Worm (Caenorhabditis elegans) whole organism, L2 larva: Measurements from ENCODE around the gene F17H10.1.

ENCODE experiments used
- C34F6.9 ChIP-seq: fragments of 150-350 bp; optimal IDR thresholded peaks from 2 replicates; lab custom pipeline; 2014; ENCODE audit warnings: missing biosample characterization, missing genetic modification characterization
- ZK546.5 ChIP-seq: sonication (generic microtip); optimal IDR thresholded peaks from 2 replicates; lab custom pipeline; 2017; ENCODE audit warnings: missing biosample characterization, missing genetic modification characterization
- aly-2 ChIP-seq: fragments of 150-350 bp; optimal IDR thresholded peaks from 2 replicates; lab custom pipeline; 2014; ENCODE audit warnings: missing biosample characterization, missing genetic modification characterization
- blmp-1 ChIP-seq: sonication (generic microtip); optimal IDR thresholded peaks from 2 replicates; lab custom pipeline; 2017; ENCODE audit warnings: missing genetic modification characterization, mild to moderate bottlenecking, missing compliant biosample characterization, antibody characterized with exemption, moderate library complexity; ENCODE audit not compliant: insufficient read depth
- ceh-16 ChIP-seq: fragments of 150-350 bp; optimal IDR thresholded peaks from 2 replicates; lab custom pipeline; 2014; ENCODE audit warnings: missing biosample characterization, missing genetic modification characterization
- ceh-82 ChIP-seq: fragments of 150-350 bp; optimal IDR thresholded peaks from 2 replicates; lab custom pipeline; 2014; ENCODE audit warnings: missing biosample characterization, missing genetic modification characterization
- crh-2 ChIP-seq: sonication (generic microtip); optimal IDR thresholded peaks from 2 replicates; lab custom pipeline; 2017; ENCODE audit warnings: missing biosample characterization, missing genetic modification characterization
- dmd-4 ChIP-seq: sonication (generic microtip); optimal IDR thresholded peaks from 2 replicates; lab custom pipeline; 2017; ENCODE audit warnings: missing biosample characterization, missing genetic modification characterization
- egl-27 ChIP-seq: sonication (generic microtip); optimal IDR thresholded peaks from 3 replicates; lab custom pipeline; 2017; ENCODE audit warnings: missing biosample characterization, missing genetic modification reagents, missing genetic modification characterization
- elt-1 ChIP-seq: fragments of 150-350 bp; optimal IDR thresholded peaks from 2 replicates; lab custom pipeline; 2014; ENCODE audit warnings: missing biosample characterization, missing genetic modification characterization
- elt-3 ChIP-seq: sonication (generic microtip); optimal IDR thresholded peaks from 2 replicates; lab custom pipeline; 2017; ENCODE audit warnings: missing biosample characterization, missing genetic modification characterization
- fos-1 ChIP-seq: fragments of 150-350 bp; optimal IDR thresholded peaks from 2 replicates; lab custom pipeline; 2014; ENCODE audit warnings: missing biosample characterization, missing genetic modification characterization
- lin-11 ChIP-seq: fragments of 150-350 bp; sonication (generic microtip); optimal IDR thresholded peaks from 2 replicates; lab custom pipeline; 2014; ENCODE audit warnings: missing biosample characterization, missing genetic modification characterization, inconsistent platforms, mixed read lengths
- lin-13 ChIP-seq: fragments of 150-350 bp; optimal IDR thresholded peaks from 2 replicates; lab custom pipeline; 2014; ENCODE audit warnings: missing biosample characterization, missing genetic modification reagents, missing genetic modification characterization
- lin-39 ChIP-seq: fragments of 150-350 bp; optimal IDR thresholded peaks from 2 replicates; lab custom pipeline; 2014; ENCODE audit warnings: missing biosample characterization, missing genetic modification reagents, missing genetic modification characterization
- lsy-2 ChIP-seq, 2 experiments: fragments of 150-350 bp in 1 of 2; sonication (generic microtip) in 1 of 2; optimal IDR thresholded peaks; 2 replicates each; lab custom pipeline; 2014 to 2017; ENCODE audit warnings: missing biosample characterization in 2 of 2, missing genetic modification characterization in 2 of 2
- mab-5 ChIP-seq: fragments of 150-350 bp; optimal IDR thresholded peaks from 2 replicates; lab custom pipeline; 2014; ENCODE audit warnings: missing biosample characterization, missing genetic modification characterization
- mbf-1 ChIP-seq: sonication (generic microtip); optimal IDR thresholded peaks from 2 replicates; lab custom pipeline; 2017; ENCODE audit warnings: missing biosample characterization, missing genetic modification characterization
- mdl-1 ChIP-seq, 2 experiments: fragments of 150-350 bp in 1 of 2; sonication (generic microtip) in 1 of 2; optimal IDR thresholded peaks; 2 replicates each; lab custom pipeline; 2017; ENCODE audit warnings: missing biosample characterization in 2 of 2, missing genetic modification characterization in 2 of 2
- nhr-10 ChIP-seq: sonication (generic microtip); optimal IDR thresholded peaks from 2 replicates; lab custom pipeline; 2017; ENCODE audit warnings: missing biosample characterization, missing genetic modification characterization
- nhr-11 ChIP-seq: fragments of 150-350 bp; optimal IDR thresholded peaks from 2 replicates; lab custom pipeline; 2014; ENCODE audit warnings: missing biosample characterization, missing genetic modification characterization
- nhr-12 ChIP-seq: fragments of 150-350 bp; optimal IDR thresholded peaks from 2 replicates; lab custom pipeline; 2014; ENCODE audit warnings: missing biosample characterization, missing genetic modification characterization
- nhr-21 ChIP-seq: fragments of 150-350 bp; optimal IDR thresholded peaks from 2 replicates; lab custom pipeline; 2014; ENCODE audit warnings: missing biosample characterization, missing genetic modification characterization
- nhr-23 ChIP-seq: fragments of 150-350 bp; optimal IDR thresholded peaks from 2 replicates; lab custom pipeline; 2014; ENCODE audit warnings: missing biosample characterization, missing genetic modification reagents, missing genetic modification characterization
- nhr-237 ChIP-seq: fragments of 150-350 bp; optimal IDR thresholded peaks from 2 replicates; lab custom pipeline; 2014; ENCODE audit warnings: missing biosample characterization, missing genetic modification characterization
- nhr-6 ChIP-seq: fragments of 150-350 bp; optimal IDR thresholded peaks from 2 replicates; lab custom pipeline; 2014; ENCODE audit warnings: missing biosample characterization, missing genetic modification characterization
- nhr-77 ChIP-seq: fragments of 150-350 bp; optimal IDR thresholded peaks from 2 replicates; lab custom pipeline; 2014; ENCODE audit warnings: missing biosample characterization, missing genetic modification characterization
- peb-1 ChIP-seq: fragments of 150-350 bp; optimal IDR thresholded peaks from 2 replicates; lab custom pipeline; 2014; ENCODE audit warnings: missing biosample characterization, missing genetic modification characterization
- sem-4 ChIP-seq: fragments of 150-350 bp; optimal IDR thresholded peaks from 2 replicates; lab custom pipeline; 2014; ENCODE audit warnings: missing biosample characterization, missing genetic modification reagents, missing genetic modification characterization
- sma-9 ChIP-seq, 2 experiments: fragments of 150-350 bp in 1 of 2; sonication (generic microtip) in 1 of 2; optimal IDR thresholded peaks; 2 replicates each; lab custom pipeline; 2014 to 2016; ENCODE audit warnings: missing genetic modification characterization in 2 of 2, mild to moderate bottlenecking in 1 of 2, missing biosample characterization in 1 of 2, missing compliant biosample characterization in 1 of 2, missing genetic modification reagents in 1 of 2, moderate library complexity in 1 of 2
- snpc-4 ChIP-seq: fragments of 150-350 bp; optimal IDR thresholded peaks from 2 replicates; lab custom pipeline; 2014; ENCODE audit warnings: missing biosample characterization, missing genetic modification characterization
- unc-39 ChIP-seq: fragments of 150-350 bp; optimal IDR thresholded peaks from 2 replicates; lab custom pipeline; 2014; ENCODE audit warnings: missing biosample characterization, missing genetic modification characterization
- unc-55 ChIP-seq: fragments of 150-350 bp; sonication (generic microtip); optimal IDR thresholded peaks from 3 replicates; lab custom pipeline; 2014; ENCODE audit warnings: missing biosample characterization, missing genetic modification reagents, missing genetic modification characterization
- unc-62 ChIP-seq: fragments of 150-350 bp; optimal IDR thresholded peaks from 2 replicates; lab custom pipeline; 2014; ENCODE audit warnings: missing biosample characterization, missing genetic modification reagents, missing genetic modification characterization
- zag-1 ChIP-seq: fragments of 150-350 bp; optimal IDR thresholded peaks from 2 replicates; lab custom pipeline; 2014; ENCODE audit warnings: missing biosample characterization, missing genetic modification characterization
- ztf-11 ChIP-seq: sonication (generic microtip); optimal IDR thresholded peaks from 2 replicates; lab custom pipeline; 2017; ENCODE audit warnings: missing biosample characterization, missing genetic modification characterization

The F17H10.1 gene

ce11 chrX:13061366-13061765 lies 43.7 kb upstream of the F17H10.1 start:
- no peak for TF ChIP-seq dmd-4 (tag; lab: Kevin White, UChicago)
- no peak for TF ChIP-seq lin-39 (tag; lab: Kevin White, UChicago)
- no peak for TF ChIP-seq mdl-1 (tag; optimal IDR thresholded peaks at IDR 0.05; lab: Kevin White, UChicago)
- no peak for TF ChIP-seq sem-4 (tag; lab: Kevin White, UChicago)
- no peak for TF ChIP-seq nhr-12 (tag; lab: Kevin White, UChicago)
- TF ChIP-seq zag-1 = peak; percentile 13
- peak; percentile 3 for TF ChIP-seq sma-9 (GFP tag; optimal IDR thresholded peaks at IDR 0.05; lab: Kevin White, UChicago)
- no peak for TF ChIP-seq sma-9 (tag; optimal IDR thresholded peaks at IDR 0.05; lab: Kevin White, UChicago)

- TF ChIP-seq fos-1 (tag; lab: Kevin White, UChicago) (peak; percentile 58), zag-1 (no peak), aly-2 (no peak)
Observed at ce11 chrX:13062934-13063585, 42.0 kb upstream of the F17H10.1 start, which contains the start of gene K03A11.5. TSS of gene K03A11.5 (plus strand) at chrX:13063535.

- TF ChIP-seq elt-1 (tag; lab: Kevin White, UChicago) (no peak), sem-4 (tag; lab: Kevin White, UChicago) (no peak), ceh-16 (tag; lab: Kevin White, UChicago) (no peak), snpc-4 (tag; lab: Kevin White, UChicago) (no peak), ZK546.5 (tag; lab: Kevin White, UChicago) (no peak), nhr-23 (tag; lab: Kevin White, UChicago) (no peak), egl-27 (tag; lab: Kevin White, UChicago) (no peak), lin-11 (tag; lab: Kevin White, UChicago) (no peak), ceh-82 (tag; lab: Kevin White, UChicago) (no peak), fos-1 (tag; lab: Kevin White, UChicago) (no peak), zag-1 (no peak), nhr-6 (tag; lab: Kevin White, UChicago) (no peak)
Observed at ce11 chrX:13071120-13071519, 33.9 kb upstream of the F17H10.1 start, which contains the start of gene cpx-2. TSS of gene cpx-2 (minus strand) at chrX:13071220.

- no peak for TF ChIP-seq nhr-77 (tag; lab: Kevin White, UChicago)
- TF ChIP-seq mdl-1 (tag; optimal IDR thresholded peaks at IDR 0.05; lab: Kevin White, UChicago) = no peak
- no peak for TF ChIP-seq lin-13 (GFP tag; lab: Kevin White, UChicago)
- no peak for TF ChIP-seq nhr-11 (tag; lab: Kevin White, UChicago)
- TF ChIP-seq C34F6.9 = no peak
- no peak for TF ChIP-seq aly-2
- TF ChIP-seq blmp-1 (tag; lab: Kevin White, UChicago) = no peak
- no peak for TF ChIP-seq crh-2 (tag; lab: Kevin White, UChicago)
- no peak for TF ChIP-seq nhr-21 (tag; lab: Kevin White, UChicago)
- TF ChIP-seq nhr-237 (tag; lab: Kevin White, UChicago) = no peak
- no peak for TF ChIP-seq snpc-4 (tag; lab: Kevin White, UChicago)
- TF ChIP-seq ceh-82 (tag; lab: Kevin White, UChicago) = no peak
- TF ChIP-seq peb-1 = no peak
- no peak for TF ChIP-seq elt-3 (tag; lab: Kevin White, UChicago)
Observed at ce11 chrX:13074373-13074772, 30.7 kb upstream of the F17H10.1 start, which contains the start of gene ceh-28. TSS of gene ceh-28 (plus strand) at chrX:13074673.

ce11 chrX:13077872-13078271 lies 27.2 kb upstream of the F17H10.1 start, which contains the start of gene K03A11.4:
TSS of gene K03A11.4 (plus strand) at chrX:13078172.
- no peak for TF ChIP-seq ceh-82 (tag; lab: Kevin White, UChicago)
- TF ChIP-seq ceh-16 (tag; lab: Kevin White, UChicago) = no peak
- no peak for TF ChIP-seq unc-39 (tag; lab: Kevin White, UChicago)
- no peak for TF ChIP-seq unc-55 (GFP tag; lab: Kevin White, UChicago)

ce11 chrX:13082326-13082725 lies 22.7 kb upstream of the F17H10.1 start, which contains the start of gene str-10:
TSS of gene str-10 (plus strand) at chrX:13082626.
- no peak for TF ChIP-seq lsy-2 (tag; optimal IDR thresholded peaks at IDR 0.05; lab: Kevin White, UChicago)
- no peak for TF ChIP-seq sem-4 (tag; lab: Kevin White, UChicago)
- no peak for TF ChIP-seq unc-39 (tag; lab: Kevin White, UChicago)
- no peak for TF ChIP-seq nhr-6 (tag; lab: Kevin White, UChicago)
- TF ChIP-seq ztf-11 (tag; lab: Kevin White, UChicago) = no peak
- TF ChIP-seq mbf-1 (tag; lab: Kevin White, UChicago) = no peak
- TF ChIP-seq elt-3 (tag; lab: Kevin White, UChicago) = no peak
- TF ChIP-seq unc-55 (GFP tag; lab: Kevin White, UChicago) = no peak
- no peak for TF ChIP-seq mab-5 (tag; lab: Kevin White, UChicago)
- TF ChIP-seq unc-62 = no peak
- TF ChIP-seq zag-1 = no peak
- TF ChIP-seq nhr-10 (tag; lab: Kevin White, UChicago) = no peak
- no peak for TF ChIP-seq sma-9 (GFP tag; optimal IDR thresholded peaks at IDR 0.05; lab: Kevin White, UChicago)
- TF ChIP-seq sma-9 (tag; optimal IDR thresholded peaks at IDR 0.05; lab: Kevin White, UChicago) = no peak
- no peak for TF ChIP-seq aly-2
- no peak for TF ChIP-seq nhr-11 (tag; lab: Kevin White, UChicago)
- TF ChIP-seq nhr-237 (tag; lab: Kevin White, UChicago) = no peak
- no peak for TF ChIP-seq mdl-1 (tag; optimal IDR thresholded peaks at IDR 0.05; lab: Kevin White, UChicago)
- TF ChIP-seq fos-1 (tag; lab: Kevin White, UChicago) = no peak
